Fruit fly (Drosophila melanogaster) whole organism, wandering third instar larva: ENCODE measurements around the gene Eig71Eb.

Experiments
- Abd-B ChIP-seq: fragments of >200 bp; optimal IDR thresholded peaks from 2 replicates; lab custom pipeline; 2017; ENCODE audit warnings: missing biosample characterization, missing genetic modification characterization
- Dif ChIP-seq: fragments of 200-275, 200-300 bp; sonication (Bioruptor generic); optimal IDR thresholded peaks from 2 replicates; lab custom pipeline; 2018; ENCODE audit warnings: missing biosample characterization, missing genetic modification characterization; ENCODE audit not compliant: partially characterized antibody
- HLH106 ChIP-seq: fragments of 200-800 bp; optimal IDR thresholded peaks from 3 replicates; lab custom pipeline; 2019; ENCODE audit warnings: missing biosample characterization, mild to moderate bottlenecking, missing genetic modification characterization, moderate library complexity
- Hnf4 ChIP-seq: fragments of 200-800 bp; sonication (Bioruptor generic); optimal IDR thresholded peaks from 2 replicates; lab custom pipeline; 2016; ENCODE audit warnings: missing biosample characterization, mild to moderate bottlenecking, missing genetic modification characterization
- Myc ChIP-seq: fragments of >200 bp; optimal IDR thresholded peaks from 2 replicates; lab custom pipeline; 2017
- Vsx2 ChIP-seq: fragments of 200-300, 225-300 bp; sonication (Bioruptor generic); optimal IDR thresholded peaks from 2 replicates; lab custom pipeline; 2018; ENCODE audit warnings: missing biosample characterization, missing genetic modification characterization; ENCODE audit not compliant: partially characterized antibody
- br ChIP-seq: fragments of 200-800 bp; sonication (Bioruptor generic); optimal IDR thresholded peaks from 2 replicates; lab custom pipeline; 2016; ENCODE audit warnings: missing biosample characterization, missing genetic modification characterization
- dmrt93B ChIP-seq: fragments of 200-800 bp; sonication (Bioruptor generic); optimal IDR thresholded peaks from 2 replicates; lab custom pipeline; 2018; ENCODE audit warnings: missing biosample characterization, mild to moderate bottlenecking, missing genetic modification characterization
- fru ChIP-seq: fragments of 200-800 bp; sonication (Bioruptor generic); optimal IDR thresholded peaks from 3 replicates; lab custom pipeline; 2016; ENCODE audit warnings: missing biosample characterization, mild to moderate bottlenecking, missing genetic modification characterization
- h ChIP-seq: fragments of 200-800 bp; sonication (Bioruptor generic); optimal IDR thresholded peaks from 3 replicates; lab custom pipeline; 2016; ENCODE audit warnings: missing biosample characterization, mild to moderate bottlenecking, missing genetic modification characterization
- jim ChIP-seq: fragments of 175-275, 200-325 bp; sonication (Bioruptor generic); optimal IDR thresholded peaks from 2 replicates; lab custom pipeline; 2016; ENCODE audit warnings: missing biosample characterization, mild to moderate bottlenecking, missing genetic modification characterization
- psq ChIP-seq: fragments of 200-800 bp; sonication (Bioruptor generic); optimal IDR thresholded peaks from 3 replicates; lab custom pipeline; 2017; ENCODE audit warnings: missing biosample characterization, mild to moderate bottlenecking, missing genetic modification characterization, moderate library complexity
- sv ChIP-seq: fragments of 200-800 bp; sonication (Bioruptor generic); optimal IDR thresholded peaks from 3 replicates; lab custom pipeline; 2016; ENCODE audit warnings: missing biosample characterization, missing genetic modification characterization
- woc ChIP-seq: sonication (Bioruptor generic); optimal IDR thresholded peaks from 2 replicates; lab custom pipeline; 2016; ENCODE audit warnings: missing biosample characterization, mild to moderate bottlenecking, missing genetic modification characterization

- no peak for TF ChIP-seq h (GFP tag; lab: Kevin White, UChicago)
- no peak for TF ChIP-seq fru
- no peak for TF ChIP-seq br (GFP tag; lab: Kevin White, UChicago)
- no peak for TF ChIP-seq Myc (lab: Kevin White, UChicago)
- no peak for TF ChIP-seq dmrt93B (GFP tag; lab: Kevin White, UChicago)
- TF ChIP-seq HLH106 (tag; lab: Kevin White, UChicago) = no peak
- TF ChIP-seq Hnf4 = no peak
- no peak for TF ChIP-seq sv
- no peak for TF ChIP-seq Vsx2 (GFP tag; lab: Kevin White, UChicago)
- no peak for TF ChIP-seq Dif
- no peak for TF ChIP-seq jim
- no peak for TF ChIP-seq Abd-B (GFP tag; lab: Kevin White, UChicago)
- no peak for TF ChIP-seq woc (GFP tag; lab: Kevin White, UChicago)
- no peak for TF ChIP-seq psq (GFP tag; lab: Kevin White, UChicago)
Observed at dm6 chr3L:15677662-15678061, 27.9 kb downstream of the Eig71Eb start.
